Worm (Caenorhabditis elegans): Measurements from ENCODE around the gene ugt-18.

DNA sequence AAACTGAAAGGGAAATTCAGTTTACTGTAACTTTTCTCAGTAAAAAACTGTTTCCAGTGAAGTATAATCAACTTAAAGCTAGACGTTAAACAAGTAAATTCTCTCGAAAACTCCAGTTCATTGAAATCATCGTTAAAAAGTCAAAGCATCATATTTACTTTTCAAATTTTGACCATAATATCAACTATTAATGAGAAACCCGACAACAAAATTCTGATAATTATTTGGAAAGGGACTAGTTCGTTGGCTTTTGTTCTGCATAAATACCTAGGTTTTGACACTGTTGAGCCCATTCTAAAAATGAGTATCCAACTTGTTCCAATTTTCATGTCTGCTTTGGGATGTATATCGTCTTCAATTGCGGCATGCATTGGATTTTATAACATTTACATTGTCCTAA is 13.9 kb upstream of the ugt-18 start, which contains the start of gene ZC443.7:
- TF ChIP-seq lin-11 (tag; optimal IDR thresholded peaks at IDR 0.05) (no peak), K02D7.2 (tag; optimal IDR thresholded peaks at IDR 0.05) (no peak)

Data from whole organism, late embryonic.